Fruit fly (Drosophila melanogaster): ENCODE results near the gene Mf.

dm6 chr3R:15230285-15230684, 49.0 kb upstream of the Mf start, which contains the start of gene CG34316:
- no peak for TF ChIP-seq Myc (optimal IDR thresholded peaks at IDR 0.05)
- TF ChIP-seq Sin3A (optimal IDR thresholded peaks at IDR 0.05), result no peak

Data from Kc167 (cell line).